Worm (Caenorhabditis elegans) whole organism, early embryonic: ENCODE measurements around the gene shpk-1.

ENCODE experiments used
- B0310.2 ChIP-seq: sonication (generic microtip); optimal IDR thresholded peaks from 2 replicates; lab custom pipeline; 2016; ENCODE audit warnings: mild to moderate bottlenecking, missing genetic modification characterization, missing compliant biosample characterization
- F13C5.2 ChIP-seq: sonication (generic microtip); optimal IDR thresholded peaks from 2 replicates; lab custom pipeline; 2017; ENCODE audit warnings: mild to moderate bottlenecking, missing genetic modification characterization, inconsistent platforms, missing compliant biosample characterization
- aly-1 ChIP-seq: sonication (generic microtip); optimal IDR thresholded peaks from 2 replicates; lab custom pipeline; 2016; ENCODE audit warnings: missing genetic modification characterization, missing compliant biosample characterization
- ama-1 ChIP-seq: fragments of 150-350 bp; optimal IDR thresholded peaks from 2 replicates; lab custom pipeline; 2014
- ceh-13 ChIP-seq: fragments of 200-800 bp; sonication (Bioruptor generic); optimal IDR thresholded peaks from 2 replicates; lab custom pipeline; 2018; ENCODE audit warnings: mild to moderate bottlenecking, missing genetic modification characterization, missing compliant biosample characterization
- ceh-36 ChIP-seq: sonication (generic microtip); optimal IDR thresholded peaks from 2 replicates; lab custom pipeline; 2016; ENCODE audit warnings: missing genetic modification characterization, inconsistent platforms, missing compliant biosample characterization
- ets-7 ChIP-seq: sonication (generic microtip); optimal IDR thresholded peaks from 2 replicates; lab custom pipeline; 2016; ENCODE audit warnings: missing genotype, missing genetic modification characterization, missing compliant biosample characterization
- flt-1 ChIP-seq: fragments of 200-800 bp; sonication (Bioruptor generic); IDR thresholded peaks from 2 replicates; pipeline ENCODE4 v1.3.6; 2022; ENCODE audit warnings: missing genetic modification characterization, missing compliant biosample characterization
- hmbx-1 ChIP-seq: sonication (generic microtip); optimal IDR thresholded peaks from 2 replicates; lab custom pipeline; 2016; ENCODE audit warnings: mild to moderate bottlenecking, missing genetic modification characterization, missing compliant biosample characterization
- hmg-4 ChIP-seq: fragments of 200-800 bp; sonication (Bioruptor generic); optimal IDR thresholded peaks from 2 replicates; lab custom pipeline; 2018; ENCODE audit warnings: mild to moderate bottlenecking, missing genetic modification characterization, missing compliant biosample characterization
- hnd-1 ChIP-seq: sonication (generic microtip); optimal IDR thresholded peaks from 2 replicates; lab custom pipeline; 2016; ENCODE audit warnings: missing genetic modification characterization, missing compliant biosample characterization
- pes-1 ChIP-seq: fragments of 200-800 bp; sonication (Bioruptor generic); IDR thresholded peaks from 2 replicates; pipeline ENCODE4 v1.3.6; 2022; ENCODE audit warnings: missing genetic modification reagents, missing genetic modification characterization, missing compliant biosample characterization
- scrt-1 ChIP-seq: fragments of 200-800 bp; sonication (Bioruptor generic); IDR thresholded peaks from 2 replicates; pipeline ENCODE4 v1.3.6; 2022; ENCODE audit warnings: missing genetic modification characterization, missing compliant biosample characterization
- sea-1 ChIP-seq: fragments of 200-800 bp; sonication (Bioruptor generic); conservative IDR thresholded peaks from 2 replicates; pipeline ENCODE4 v1.3.6; 2022; ENCODE audit warnings: missing genetic modification characterization, missing compliant biosample characterization
- tbx-11 ChIP-seq: fragments of 200-800 bp; sonication (Bioruptor generic); IDR thresholded peaks from 2 replicates; pipeline ENCODE4 v1.3.6; 2022; ENCODE audit warnings: missing genetic modification characterization, missing compliant biosample characterization
- tbx-37 ChIP-seq: fragments of 200-800 bp; sonication (Bioruptor generic); conservative IDR thresholded peaks from 2 replicates; pipeline ENCODE4 v1.3.6; 2022; ENCODE audit warnings: missing genetic modification reagents, missing genetic modification characterization, missing compliant biosample characterization
- tra-4 ChIP-seq: sonication (generic microtip); optimal IDR thresholded peaks from 2 replicates; lab custom pipeline; 2017; ENCODE audit warnings: missing genetic modification characterization, missing compliant biosample characterization

Gene shpk-1

ce11 chrIII:13630708-13631107 lies 22.9 kb downstream of the shpk-1 start, which contains the start of gene arrd-17:
Gene arrd-17, minus strand, starts transcription at chrIII:13630808.
- TF ChIP-seq ceh-36 (tag; lab: Kevin White, UChicago) = no peak
- no peak for TF ChIP-seq aly-1
- TF ChIP-seq hmg-4 (GFP tag; lab: Kevin White, UChicago) = no peak
- no peak for TF ChIP-seq tbx-11 (GFP tag; lab: Robert Waterston, UW)
- TF ChIP-seq ama-1 (lab: Kevin White, UChicago) = no peak
- no peak for TF ChIP-seq tra-4 (tag; lab: Kevin White, UChicago)
- no peak for TF ChIP-seq tbx-37 (GFP tag; lab: Robert Waterston, UW)
- no peak for TF ChIP-seq flt-1

ce11 chrIII:13633826-13634225 lies 26.0 kb downstream of the shpk-1 start:
- TF ChIP-seq B0310.2 (tag; lab: Kevin White, UChicago) (no peak), flt-1 (no peak), tra-4 (tag; lab: Kevin White, UChicago) (no peak), scrt-1 (GFP tag; lab: Robert Waterston, UW) (no peak), F13C5.2 (tag; lab: Kevin White, UChicago) (no peak), hmbx-1 (tag; lab: Kevin White, UChicago) (no peak), hmg-4 (GFP tag; lab: Kevin White, UChicago) (no peak), pes-1 (GFP tag; lab: Robert Waterston, UW) (no peak), tbx-11 (GFP tag; lab: Robert Waterston, UW) (no peak), hnd-1 (tag; lab: Kevin White, UChicago) (no peak), sea-1 (no peak), ceh-36 (tag; lab: Kevin White, UChicago) (no peak), aly-1 (no peak), ama-1 (lab: Kevin White, UChicago) (no peak), ets-7 (no peak), ceh-13 (no peak), tbx-37 (GFP tag; lab: Robert Waterston, UW) (no peak)

DNA sequence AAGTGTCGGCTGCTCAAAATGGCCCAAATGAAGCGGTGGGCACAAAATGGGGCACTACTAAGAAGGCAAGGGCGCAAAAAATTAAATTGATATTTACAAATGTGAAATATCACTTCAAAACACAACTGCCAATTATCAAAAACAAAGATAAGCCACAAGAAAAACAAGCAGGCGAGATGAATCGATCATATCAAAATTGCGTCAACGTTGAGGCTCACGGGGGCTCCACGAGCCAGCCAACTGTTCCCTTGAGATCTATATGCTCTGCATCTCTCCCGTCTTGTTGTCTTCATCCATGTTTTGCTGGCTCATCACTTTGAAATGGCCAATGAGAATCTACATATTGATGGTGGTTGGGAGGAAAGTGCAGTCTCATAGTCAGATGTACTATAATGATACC lies 27.4 kb downstream of the shpk-1 start:
- TF ChIP-seq tbx-37 (GFP tag; lab: Robert Waterston, UW) = no peak

DNA sequence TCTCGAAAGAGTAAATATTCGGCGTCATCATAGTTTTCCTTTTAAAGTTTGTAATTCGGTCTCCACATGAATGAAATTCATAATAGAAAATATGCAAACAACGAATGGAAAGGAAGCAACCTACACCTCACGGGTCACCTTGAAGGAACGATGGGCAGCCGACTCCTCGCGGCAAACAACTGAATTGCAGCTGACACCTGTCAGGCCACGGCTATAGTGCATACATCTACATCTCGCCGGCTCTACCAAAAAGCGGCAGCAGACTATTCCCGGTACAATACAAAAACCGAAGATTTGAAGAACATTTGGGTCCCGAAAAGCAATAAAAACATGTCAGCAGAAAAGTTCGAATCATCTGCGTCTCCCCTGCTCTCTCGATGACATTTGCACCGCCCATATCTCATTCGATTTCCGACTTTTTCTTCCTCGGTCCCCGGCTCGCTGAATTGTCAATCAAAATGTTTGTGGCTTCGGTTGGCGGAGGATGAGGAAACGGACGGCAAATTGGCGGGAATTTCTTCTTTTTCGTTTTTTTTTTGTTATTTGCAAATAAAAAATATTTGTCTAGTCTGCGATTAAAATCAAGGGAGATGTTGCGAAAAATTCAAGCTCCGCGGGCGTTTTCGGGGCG lies 28.0 kb downstream of the shpk-1 start:
- no peak for TF ChIP-seq ceh-36 (tag; lab: Kevin White, UChicago)
- no peak for TF ChIP-seq ets-7
- TF ChIP-seq sea-1 = no peak
- no peak for TF ChIP-seq aly-1
- TF ChIP-seq tbx-11 (GFP tag; lab: Robert Waterston, UW) = no peak
- no peak for TF ChIP-seq pes-1 (GFP tag; lab: Robert Waterston, UW)
- no peak for TF ChIP-seq tbx-37 (GFP tag; lab: Robert Waterston, UW)
- TF ChIP-seq hmg-4 (GFP tag; lab: Kevin White, UChicago) = no peak
- no peak for TF ChIP-seq tra-4 (tag; lab: Kevin White, UChicago)
- no peak for TF ChIP-seq B0310.2 (tag; lab: Kevin White, UChicago)
- no peak for TF ChIP-seq F13C5.2 (tag; lab: Kevin White, UChicago)
- TF ChIP-seq ama-1 (lab: Kevin White, UChicago) = no peak
- no peak for TF ChIP-seq hmbx-1 (tag; lab: Kevin White, UChicago)

DNA sequence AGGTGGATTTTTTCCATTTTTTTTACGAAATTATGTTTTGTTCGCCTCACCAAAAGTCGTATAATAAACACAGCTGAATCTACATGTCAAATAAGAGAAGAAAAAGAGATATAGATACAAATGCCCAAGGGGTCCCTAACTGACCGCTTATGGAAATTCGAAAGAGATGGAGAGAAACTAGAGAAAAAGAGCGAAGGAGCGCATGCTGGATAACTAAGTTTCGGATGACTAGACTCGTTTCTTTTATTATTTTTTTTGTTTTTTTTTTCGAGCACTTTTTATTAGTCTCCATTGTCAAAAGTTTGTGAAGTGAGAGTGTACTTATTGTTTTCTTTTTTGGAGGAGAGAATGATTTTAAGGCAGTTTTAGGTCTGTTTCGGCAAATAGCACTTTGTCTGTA lies 29.9 kb downstream of the shpk-1 start:
- no peak for TF ChIP-seq tra-4 (tag; lab: Kevin White, UChicago)
- TF ChIP-seq pes-1 (GFP tag; lab: Robert Waterston, UW) = no peak

DNA sequence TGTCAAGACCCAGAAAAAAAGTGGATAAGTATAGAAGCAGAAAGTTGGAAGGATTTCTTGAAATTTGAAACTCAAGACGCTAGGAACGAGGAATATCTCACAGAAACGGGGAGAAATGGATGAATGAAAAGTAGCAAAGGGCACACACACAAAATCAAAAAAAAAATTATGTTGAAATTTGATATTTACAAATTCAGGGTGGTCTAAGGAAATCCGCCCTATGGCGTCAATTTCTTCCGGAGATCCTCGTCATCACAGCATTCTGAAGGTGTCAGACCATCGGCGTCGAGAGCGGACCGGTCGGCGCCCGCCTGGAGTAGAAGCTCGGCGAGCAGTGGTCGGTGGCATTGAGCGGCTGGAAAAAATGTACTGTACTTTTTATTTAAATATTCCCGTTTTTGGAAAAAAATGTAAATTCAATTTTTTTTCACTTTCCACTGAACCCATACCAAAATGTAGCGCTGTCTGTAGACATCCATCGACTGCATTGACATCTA lies 32.2 kb downstream of the shpk-1 start:
- TF ChIP-seq tbx-11 (GFP tag; lab: Robert Waterston, UW) = no peak

- TF ChIP-seq F13C5.2 (tag; lab: Kevin White, UChicago) = no peak
- TF ChIP-seq sea-1 = no peak
- TF ChIP-seq hmg-4 (GFP tag; lab: Kevin White, UChicago) = no peak
- TF ChIP-seq hnd-1 (tag; lab: Kevin White, UChicago) = no peak
- no peak for TF ChIP-seq ets-7
- no peak for TF ChIP-seq ceh-36 (tag; lab: Kevin White, UChicago)
- TF ChIP-seq tra-4 (tag; lab: Kevin White, UChicago) = no peak
- TF ChIP-seq tbx-37 (GFP tag; lab: Robert Waterston, UW) = no peak
- TF ChIP-seq scrt-1 (GFP tag; lab: Robert Waterston, UW) = no peak
- no peak for TF ChIP-seq flt-1
- no peak for TF ChIP-seq B0310.2 (tag; lab: Kevin White, UChicago)
- TF ChIP-seq pes-1 (GFP tag; lab: Robert Waterston, UW) = no peak
- TF ChIP-seq hmbx-1 (tag; lab: Kevin White, UChicago) = no peak
- no peak for TF ChIP-seq ama-1 (lab: Kevin White, UChicago)
- TF ChIP-seq aly-1 = no peak
- TF ChIP-seq tbx-11 (GFP tag; lab: Robert Waterston, UW) = no peak
- TF ChIP-seq ceh-13 = no peak
These were observed 33.0 kb downstream of the shpk-1 start for ce11 chrIII:13640869-13641268.

- TF ChIP-seq B0310.2 (tag; lab: Kevin White, UChicago) = no peak
- TF ChIP-seq ama-1 (lab: Kevin White, UChicago) = no peak
- TF ChIP-seq ceh-13 = no peak
- TF ChIP-seq ceh-36 (tag; lab: Kevin White, UChicago) = no peak
- TF ChIP-seq hnd-1 (tag; lab: Kevin White, UChicago) = no peak
These were observed 33.8 kb downstream of the shpk-1 start, which contains the start of gene acbp-5 for ce11 chrIII:13641588-13641987. Gene acbp-5, minus strand, starts transcription at chrIII:13641688.
